Fruit fly (Drosophila melanogaster) S2 (cell line): ENCODE measurements around the gene Nthl1.

ENCODE experiments used
- CG8478 ChIP-seq: fragments of >200 bp; optimal IDR thresholded peaks from 2 replicates; lab custom pipeline; 2018
- CTCF ChIP-seq, 2 experiments: fragments of >200 bp; optimal IDR thresholded peaks; 2 replicates each; lab custom pipeline; 2018

DNA sequence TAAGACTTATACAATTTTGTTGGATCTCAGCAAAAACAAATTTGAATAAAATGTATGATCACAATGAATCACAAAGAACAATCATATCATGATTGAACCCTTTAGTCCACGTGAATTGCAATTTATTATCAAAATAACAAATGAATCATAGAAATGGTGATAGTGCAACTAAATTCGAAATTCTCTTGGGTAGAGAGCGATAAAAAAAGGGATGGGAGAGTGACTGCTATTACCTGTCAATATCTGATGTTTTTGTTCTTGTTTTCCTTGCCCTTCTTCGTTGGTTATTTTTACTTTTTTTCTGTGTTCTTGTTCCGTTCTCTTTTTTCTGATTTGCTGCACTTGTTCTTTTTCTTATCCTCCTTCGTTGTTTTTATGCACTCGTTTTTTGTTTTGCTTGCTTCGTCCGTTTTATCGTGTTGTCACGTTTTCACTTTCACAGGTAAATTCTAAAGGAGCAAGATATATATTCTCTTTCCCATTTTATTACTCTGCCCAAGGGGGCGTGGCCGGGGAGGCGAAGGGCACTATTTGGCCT, 10.9 kb downstream of the Nthl1 start:
- no peak for TF ChIP-seq CTCF (optimal IDR thresholded peaks at IDR 0.05; lab: Kevin White, UChicago)
- no peak for TF ChIP-seq CG8478 (lab: Kevin White, UChicago)
